Worm (Caenorhabditis elegans): ENCODE data around the gene ZK622.1.

Gene ZK622.1

ce11 chrII:5293287-5293850 is at the start of gene ZK622.1:
TSS of gene ZK622.1 (plus strand) at chrII:5293800.
- no peak for TF ChIP-seq fkh-3 (tag; optimal IDR thresholded peaks at IDR 0.05)
- TF ChIP-seq pbrm-1 (GFP tag; IDR thresholded peaks at IDR 0.05) = peak; percentile 59; the same call in 1 of the 2 replicates
- no peak for TF ChIP-seq aptf-3 (GFP tag; IDR thresholded peaks at IDR 0.05)
- TF ChIP-seq F55B11.4 (tag; optimal IDR thresholded peaks at IDR 0.05; ENCODE audit: borderline replicate concordance, insufficient read depth) = no peak
- no peak for TF ChIP-seq dpff-1 (tag; optimal IDR thresholded peaks at IDR 0.05)
- TF ChIP-seq him-1 (tag; optimal IDR thresholded peaks at IDR 0.05) = peak; percentile 94
- no peak for TF ChIP-seq bed-1 (GFP tag; IDR thresholded peaks at IDR 0.05)
- no peak for TF ChIP-seq nhr-27 (tag; optimal IDR thresholded peaks at IDR 0.05)
- no peak for TF ChIP-seq B0019.2 (GFP tag; conservative IDR thresholded peaks at IDR 0.05)
- no peak for TF ChIP-seq ama-1 (optimal IDR thresholded peaks at IDR 0.05)
- TF ChIP-seq ama-1 (GFP tag; optimal IDR thresholded peaks at IDR 0.05) = no peak
- peak; percentile 87 for TF ChIP-seq B0261.1 (tag; optimal IDR thresholded peaks at IDR 0.05)
- no peak for TF ChIP-seq ceh-40 (GFP tag; IDR thresholded peaks at IDR 0.05)
- TF ChIP-seq snpc-1.1 (tag; optimal IDR thresholded peaks at IDR 0.05; ENCODE audit: insufficient read depth) = no peak
- no peak for TF ChIP-seq madf-8 (GFP tag; conservative IDR thresholded peaks at IDR 0.05)
- peak; percentile 98 for TF ChIP-seq tbp1 (GFP tag; optimal IDR thresholded peaks at IDR 0.05)
- TF ChIP-seq hrde-1 (tag; optimal IDR thresholded peaks at IDR 0.05; ENCODE audit: borderline replicate concordance) = no peak
- TF ChIP-seq ztf-28 (GFP tag; IDR thresholded peaks at IDR 0.05) = 0 out of 2 replicates have a peak, but pooled peaks have one; percentile 54
- TF ChIP-seq unc-130 (GFP tag; optimal IDR thresholded peaks at IDR 0.05) = no peak
- peak; percentile 71 for TF ChIP-seq let-526 (GFP tag; IDR thresholded peaks at IDR 0.05)
- no peak for TF ChIP-seq egrh-3 (GFP tag; IDR thresholded peaks at IDR 0.05)
- no peak for TF ChIP-seq bed-2 (GFP tag; IDR thresholded peaks at IDR 0.05)
- no peak for TF ChIP-seq ztf-26 (tag; optimal IDR thresholded peaks at IDR 0.05)
- peak; percentile 23; the same call in 1 of the 2 replicates for TF ChIP-seq F33H1.4 (GFP tag; IDR thresholded peaks at IDR 0.05)
- TF ChIP-seq K11D2.4 (GFP tag; IDR thresholded peaks at IDR 0.05) = no peak
- no peak for TF ChIP-seq lir-1 (GFP tag; conservative IDR thresholded peaks at IDR 0.05)
- no peak for TF ChIP-seq cebp-2 (GFP tag; IDR thresholded peaks at IDR 0.05)
- peak; percentile 63 for TF ChIP-seq D2030.7 (GFP tag; IDR thresholded peaks at IDR 0.05)
- TF ChIP-seq ceh-100 (GFP tag; IDR thresholded peaks at IDR 0.05) = 0 out of 2 replicates have a peak, but pooled peaks have one; percentile 37
- no peak for TF ChIP-seq lag-1 (GFP tag; IDR thresholded peaks at IDR 0.05)
- no peak for TF ChIP-seq tlf-1 (GFP tag; optimal IDR thresholded peaks at IDR 0.05)
- TF ChIP-seq lin-54 (GFP tag; optimal IDR thresholded peaks at IDR 0.05) = no peak
- TF ChIP-seq lin-35 (GFP tag; optimal IDR thresholded peaks at IDR 0.05) = no peak
- no peak for TF ChIP-seq dpl-1 (GFP tag; optimal IDR thresholded peaks at IDR 0.05)
- TF ChIP-seq zfh-2 (GFP tag; conservative IDR thresholded peaks at IDR 0.05) = no peak
- TF ChIP-seq sdz-38 (tag; optimal IDR thresholded peaks at IDR 0.05) = no peak
- peak; percentile 61 for TF ChIP-seq madf-10 (tag; optimal IDR thresholded peaks at IDR 0.05)
- TF ChIP-seq nhr-120 (GFP tag; IDR thresholded peaks at IDR 0.05) = no peak
- no peak for TF ChIP-seq K12H6.12 (tag; optimal IDR thresholded peaks at IDR 0.05)
- peak; percentile 55 for TF ChIP-seq ceh-27 (GFP tag; optimal IDR thresholded peaks at IDR 0.05)
- TF ChIP-seq mxl-1 (tag; optimal IDR thresholded peaks at IDR 0.05) = peak; percentile 26
- TF ChIP-seq B0035.1 (tag; optimal IDR thresholded peaks at IDR 0.05) = no peak
- TF ChIP-seq rec-8 (tag; optimal IDR thresholded peaks at IDR 0.05) = peak; percentile 40 to 58
- 0 out of 2 replicates have a peak, but pooled peaks have one; percentile 33 for TF ChIP-seq hmg-20 (GFP tag; IDR thresholded peaks at IDR 0.05)
- TF ChIP-seq gei-17 (GFP tag; optimal IDR thresholded peaks at IDR 0.05) = no peak
- peak; percentile 50 for TF ChIP-seq zim-3 (tag; optimal IDR thresholded peaks at IDR 0.05)
- TF ChIP-seq ceh-79 (tag; optimal IDR thresholded peaks at IDR 0.05) = no peak
- peak; percentile 70; the same call in 1 of the 2 replicates for TF ChIP-seq Y56A3A.18 (GFP tag; IDR thresholded peaks at IDR 0.05)
- TF ChIP-seq mel-28 (tag; optimal IDR thresholded peaks at IDR 0.05; ENCODE audit: borderline replicate concordance) = no peak
